Fruit fly (Drosophila melanogaster): Measurements from ENCODE around the gene CG17261.

CG17261 gene

DNA sequence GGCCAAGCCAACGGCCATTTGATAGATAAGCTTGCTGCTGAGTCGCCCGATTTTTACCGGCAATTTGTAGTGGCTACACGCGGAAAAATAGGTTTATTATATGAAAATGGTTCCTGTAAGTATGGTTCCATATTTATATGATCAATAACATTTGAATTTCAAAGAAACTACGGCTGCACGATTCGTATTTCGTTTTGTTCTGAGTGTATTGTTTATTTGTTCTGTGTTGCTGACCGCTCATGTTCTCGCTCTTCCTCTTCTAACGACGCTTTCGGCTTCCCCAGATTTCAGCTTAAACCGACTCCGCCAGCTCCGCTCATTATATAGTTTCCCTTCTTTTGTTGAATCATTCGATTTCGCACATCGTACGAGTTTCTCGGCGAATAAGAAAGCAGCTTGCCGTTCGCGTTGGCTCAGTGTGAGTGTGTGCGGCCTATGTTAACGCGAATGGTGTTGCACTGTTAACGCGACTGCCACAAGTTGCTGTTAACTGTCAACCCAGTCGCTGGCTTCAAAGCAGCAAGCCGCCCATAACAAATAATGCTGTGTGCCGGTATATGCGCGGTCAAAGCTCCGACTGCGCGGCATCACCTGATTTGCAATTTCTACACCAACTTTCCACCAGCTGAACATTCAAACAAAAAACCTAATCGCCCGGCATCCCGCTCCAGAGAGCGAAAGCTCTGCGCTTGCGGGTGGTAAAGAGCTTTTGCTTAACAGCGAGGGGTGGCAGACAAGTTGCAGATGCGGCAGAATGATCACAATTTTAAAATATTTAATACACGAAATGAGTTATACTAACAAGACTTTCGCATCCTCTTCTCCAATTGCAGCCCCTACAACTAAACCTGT is 16.6 kb downstream of the CG17261 start (continued):
- TF ChIP-seq CG8281 (tag; optimal IDR thresholded peaks at IDR 0.05) (no peak), ssp (GFP tag; IDR thresholded peaks at IDR 0.05) (no peak), trh (GFP tag; optimal IDR thresholded peaks at IDR 0.05) (no peak), mam (GFP tag; optimal IDR thresholded peaks at IDR 0.05) (peak; percentile 52), CG13624 (GFP tag; optimal IDR thresholded peaks at IDR 0.05) (no peak), CG30020 (tag; optimal IDR thresholded peaks at IDR 0.05) (no peak), CG11398 (GFP tag; optimal IDR thresholded peaks at IDR 0.05) (no peak), slbo (GFP tag; IDR thresholded peaks at IDR 0.05) (peak; percentile 76), Ravus (GFP tag; IDR thresholded peaks at IDR 0.05) (no peak), CG34422 (GFP tag; IDR thresholded peaks at IDR 0.05) (peak; percentile 30; the same call in 1 of the 3 replicates), fd3F (GFP tag; optimal IDR thresholded peaks at IDR 0.05) (no peak), gsb-n (tag; optimal IDR thresholded peaks at IDR 0.05) (no peak), gcm (GFP tag; optimal IDR thresholded peaks at IDR 0.05) (no peak), lbe (GFP tag; optimal IDR thresholded peaks at IDR 0.05) (no peak), CG4404 (GFP tag; IDR thresholded peaks at IDR 0.05) (no peak), Optix (GFP tag; IDR thresholded peaks at IDR 0.05) (no peak), kay (GFP tag; optimal IDR thresholded peaks at IDR 0.05) (no peak), NK7.1 (GFP tag; optimal IDR thresholded peaks at IDR 0.05) (no peak), Blimp-1 (GFP tag; optimal IDR thresholded peaks at IDR 0.05) (no peak), CG10267 (tag; optimal IDR thresholded peaks at IDR 0.05) (no peak), dati (GFP tag; IDR thresholded peaks at IDR 0.05) (no peak), ERR (GFP tag; optimal IDR thresholded peaks at IDR 0.05) (no peak), CG16815 (GFP tag; optimal IDR thresholded peaks at IDR 0.05) (peak; percentile 20), Hmx (GFP tag; optimal IDR thresholded peaks at IDR 0.05) (no peak), Mes4 (GFP tag; optimal IDR thresholded peaks at IDR 0.05) (no peak), lola (GFP tag; optimal IDR thresholded peaks at IDR 0.05) (no peak), CG7372 (GFP tag; IDR thresholded peaks at IDR 0.05) (no peak), Kr (GFP tag; optimal IDR thresholded peaks at IDR 0.05) (no peak), CG6689 (GFP tag; IDR thresholded peaks at IDR 0.05) (no peak; the same call in 1 of the 2 replicates), CG13123 (GFP tag; optimal IDR thresholded peaks at IDR 0.05) (no peak), crp (GFP tag; optimal IDR thresholded peaks at IDR 0.05) (peak in 1 of 2 experiments; percentile 57), Sin3A (optimal IDR thresholded peaks at IDR 0.05) (no peak), CG7556 (GFP tag; optimal IDR thresholded peaks at IDR 0.05) (peak; percentile 40), CG14860 (GFP tag; IDR thresholded peaks at IDR 0.05; ENCODE audit: partially characterized antibody) (no peak), Ets97D (GFP tag; optimal IDR thresholded peaks at IDR 0.05) (no peak), pfk (GFP tag; optimal IDR thresholded peaks at IDR 0.05) (no peak), zfh1 (GFP tag; IDR thresholded peaks at IDR 0.05) (peak; percentile 44; the same call in 1 of the 3 replicates), CG4424 (GFP tag; optimal IDR thresholded peaks at IDR 0.05) (no peak), CG7963 (GFP tag; IDR thresholded peaks at IDR 0.05; ENCODE audit: partially characterized antibody) (no peak), Med (GFP tag) (peak; percentile 87), cad (GFP tag; optimal IDR thresholded peaks at IDR 0.05) (no peak), Scr (GFP tag; IDR thresholded peaks at IDR 0.05; ENCODE audit: partially characterized antibody) (no peak), CG3163 (GFP tag; optimal IDR thresholded peaks at IDR 0.05) (no peak), Rx (GFP tag; IDR thresholded peaks at IDR 0.05) (0 out of 2 replicates have a peak, but pooled peaks have one; percentile 21), org-1 (GFP tag; optimal IDR thresholded peaks at IDR 0.05) (no peak), CG34224 (GFP tag; IDR thresholded peaks at IDR 0.05; ENCODE audit: partially characterized antibody) (no peak), usp (GFP tag; optimal IDR thresholded peaks at IDR 0.05) (no peak), sisA (GFP tag; IDR thresholded peaks at IDR 0.05) (no peak), CG8089 (GFP tag; optimal IDR thresholded peaks at IDR 0.05) (no peak), sd (tag; optimal IDR thresholded peaks at IDR 0.05) (no peak)
